Fruit fly (Drosophila melanogaster) Kc167 (cell line): ENCODE measurements around the gene CtsK1.

ENCODE experiments used
- Myc ChIP-seq: fragments of >200 bp; optimal IDR thresholded peaks from 2 replicates; lab custom pipeline; 2017; ENCODE audit warnings: missing external identifiers
- h ChIP-seq: fragments of >200 bp; optimal IDR thresholded peaks from 3 replicates; lab custom pipeline; 2018; ENCODE audit warnings: missing external identifiers
- insv ChIP-seq: fragments of >200 bp; optimal IDR thresholded peaks from 3 replicates; lab custom pipeline; 2018; ENCODE audit warnings: missing external identifiers
- psq ChIP-seq: fragments of >200 bp; optimal IDR thresholded peaks from 2 replicates; lab custom pipeline; 2017; ENCODE audit warnings: missing external identifiers

dm6 chr3L:14025736-14026135, 31.7 kb downstream of the CtsK1 start:
- TF ChIP-seq insv (lab: Kevin White, UChicago), result no peak
- TF ChIP-seq h (lab: Kevin White, UChicago), result no peak
- no peak for TF ChIP-seq Myc (lab: Kevin White, UChicago)
- TF ChIP-seq psq (lab: Kevin White, UChicago), result no peak
